Worm (Caenorhabditis elegans): Measurements from ENCODE around the gene Y94A7B.11.

The Y94A7B.11 gene

ce11 chrV:17784363-17784762, 18.1 kb downstream of the Y94A7B.11 start:
- TF ChIP-seq unc-62 (GFP tag; optimal IDR thresholded peaks at IDR 0.05): no peak

DNA sequence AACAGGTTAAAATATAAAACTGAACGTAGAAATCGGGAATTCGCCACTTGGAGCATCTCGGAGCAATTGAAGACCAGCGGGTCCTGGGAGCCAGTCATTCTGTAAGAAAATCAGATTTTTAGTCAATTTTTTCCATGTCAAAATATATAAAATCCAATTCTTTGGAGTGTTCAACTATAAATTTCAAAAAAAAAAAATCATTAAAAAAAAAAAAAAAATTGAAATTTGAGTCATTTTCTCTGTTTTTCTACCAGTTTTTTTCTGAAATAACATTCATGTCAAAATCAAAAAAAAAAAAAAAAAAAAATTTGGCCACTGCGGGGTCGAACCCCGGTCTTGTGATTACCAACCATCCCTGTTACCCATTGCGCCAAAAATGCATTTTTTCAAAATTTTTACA, 18.9 kb downstream of the Y94A7B.11 start, which contains the start of gene srab-12:
TSS of gene srab-12 (minus strand) at position 101 of the 400 bp plus-strand sequence.
- no peak for TF ChIP-seq unc-62 (GFP tag; optimal IDR thresholded peaks at IDR 0.05)

ce11 chrV:17780285-17780684, 22.1 kb downstream of the Y94A7B.11 start:
- no peak for TF ChIP-seq unc-62 (GFP tag; optimal IDR thresholded peaks at IDR 0.05)

- no peak for TF ChIP-seq unc-62 (GFP tag; optimal IDR thresholded peaks at IDR 0.05)
Observed at ce11 chrV:17777624-17778023, 24.8 kb downstream of the Y94A7B.11 start, which contains the start of gene C47A10.12. Gene C47A10.12, plus strand, starts transcription at chrV:17777924.

DNA sequence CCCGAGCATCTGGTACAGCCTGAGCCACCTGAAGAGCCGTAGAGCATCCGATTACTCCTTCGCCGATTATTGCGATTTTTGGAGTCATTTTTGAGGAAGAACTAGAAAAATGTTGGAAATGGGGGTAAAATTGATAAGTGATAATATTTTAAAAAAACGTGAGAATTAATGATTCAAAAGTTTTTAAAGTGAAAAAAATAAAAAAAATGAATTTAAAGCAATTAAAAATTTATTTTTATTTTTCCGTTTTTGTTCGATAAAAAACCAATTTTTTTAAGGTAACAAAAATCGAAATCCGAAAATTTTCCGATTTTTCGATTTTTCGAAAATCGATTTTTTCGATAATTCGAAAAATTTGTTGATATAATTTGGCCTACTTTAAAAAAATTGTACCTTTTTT, 25.3 kb downstream of the Y94A7B.11 start, which contains the start of gene ddo-1:
TSS of gene ddo-1 (minus strand) at position 101 of the 400 bp plus-strand sequence.
- no peak for TF ChIP-seq unc-62 (GFP tag; optimal IDR thresholded peaks at IDR 0.05)

DNA sequence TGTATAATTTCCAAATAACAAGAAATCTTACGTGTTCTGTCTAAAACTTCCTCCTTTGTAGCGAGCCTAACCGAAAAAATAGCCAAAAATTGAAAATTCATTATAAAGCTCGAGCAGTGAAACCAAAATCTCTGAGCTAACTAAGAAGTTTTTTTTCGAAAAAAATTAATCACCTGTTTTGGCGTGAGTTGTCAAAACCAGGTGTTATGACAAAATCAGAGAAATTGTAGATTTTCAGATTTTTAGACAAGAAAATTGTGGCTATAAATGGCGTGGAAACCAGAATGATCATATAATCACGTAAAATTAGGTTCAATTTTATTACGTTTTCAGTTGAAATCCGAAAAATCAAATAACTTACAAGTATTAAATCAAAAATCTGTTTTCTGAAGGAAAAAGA, 29.3 kb downstream of the Y94A7B.11 start, which contains the start of gene sre-21:
TSS of gene sre-21 (minus strand) at position 101 of the 400 bp plus-strand sequence.
- TF ChIP-seq unc-62 (GFP tag; optimal IDR thresholded peaks at IDR 0.05): no peak

- TF ChIP-seq unc-62 (GFP tag; optimal IDR thresholded peaks at IDR 0.05): no peak
Observed at ce11 chrV:17767768-17768167, 34.7 kb downstream of the Y94A7B.11 start.

DNA sequence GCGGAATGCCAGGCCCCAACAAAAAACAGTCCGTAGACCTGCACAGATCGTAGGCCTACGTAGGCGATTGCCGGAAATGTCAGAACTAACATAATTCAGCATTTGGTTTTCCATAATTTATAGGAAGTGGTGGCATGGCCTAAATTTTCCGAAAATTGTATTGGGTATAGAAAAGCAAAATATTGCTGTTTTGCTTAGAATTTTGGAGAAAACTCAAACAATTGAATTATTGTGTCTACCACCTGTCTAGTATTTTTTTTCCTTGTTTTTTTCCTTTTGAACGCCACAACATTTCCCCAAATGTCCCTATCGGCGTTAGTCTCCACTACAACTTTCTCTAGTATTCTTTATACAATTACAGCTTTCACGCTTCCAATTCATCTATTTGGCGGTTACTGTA, 35.2 kb downstream of the Y94A7B.11 start, which contains the start of gene srh-284:
TSS of gene srh-284 (plus strand) at position 301 of the 400 bp plus-strand sequence.
- no peak for TF ChIP-seq unc-62 (GFP tag; optimal IDR thresholded peaks at IDR 0.05)

- no peak for TF ChIP-seq unc-62 (GFP tag; optimal IDR thresholded peaks at IDR 0.05)
Observed at ce11 chrV:17765077-17765476, 37.3 kb downstream of the Y94A7B.11 start, which contains the start of the genes C47A10.16 and srh-283. Gene C47A10.16, minus strand, starts transcription at chrV:17765177. Gene srh-283, plus strand, starts transcription at chrV:17765348.

- no peak for TF ChIP-seq unc-62 (GFP tag; optimal IDR thresholded peaks at IDR 0.05)
Observed at ce11 chrV:17755592-17755991, 46.8 kb downstream of the Y94A7B.11 start, which contains the start of gene pgp-9. Gene pgp-9, plus strand, starts transcription at chrV:17755892.

DNA sequence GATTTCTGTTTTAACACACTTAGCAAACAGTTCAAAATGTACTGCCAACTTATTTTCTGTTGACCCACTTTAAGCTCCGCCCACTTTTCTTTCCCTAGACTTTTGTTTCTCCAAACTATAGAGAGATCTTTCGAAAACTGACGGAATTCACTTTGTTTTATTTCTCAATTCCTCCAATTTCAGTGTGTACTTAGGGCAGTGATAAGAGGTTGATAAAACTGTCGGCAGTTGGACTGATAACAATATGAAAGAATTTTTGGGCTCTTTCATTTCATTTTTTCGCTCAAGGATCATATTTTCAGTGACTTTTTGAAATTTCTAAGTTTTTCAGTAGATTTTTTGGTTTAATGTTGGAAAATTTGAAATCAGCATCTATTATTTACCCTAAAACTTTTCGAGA, 47.4 kb downstream of the Y94A7B.11 start:
- no peak for TF ChIP-seq unc-62 (GFP tag; optimal IDR thresholded peaks at IDR 0.05)

Measured in whole organism, dauer.